Worm (Caenorhabditis elegans): Measurements from ENCODE around the gene T25B2.2.

T25B2.2 gene

DNA sequence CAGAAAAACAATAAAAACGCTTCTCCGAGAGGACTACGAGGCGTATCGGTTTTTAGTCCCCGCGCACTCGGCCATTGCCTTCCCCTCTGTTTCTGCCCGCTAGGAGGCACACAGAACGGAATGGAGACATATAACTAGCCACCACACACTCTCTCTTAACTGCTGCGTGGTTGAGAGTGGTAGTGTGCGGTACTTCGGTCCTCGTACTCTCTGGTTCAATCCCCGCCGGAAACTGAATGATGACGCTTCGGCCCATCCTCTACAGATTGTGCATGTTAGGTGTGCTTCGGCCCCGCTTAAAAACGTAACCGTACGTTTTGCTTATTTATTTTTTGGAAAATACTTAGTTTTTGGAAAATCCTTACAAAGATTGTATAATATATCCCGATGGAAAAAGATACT lies 38.2 kb downstream of the T25B2.2 start, which contains the start of gene T13C5.6 (continued):
- peak; percentile 75; the same call in 1 of the 2 replicates for TF ChIP-seq C06A6.2 (GFP tag; conservative IDR thresholded peaks at IDR 0.05)
- TF ChIP-seq D2030.7 (GFP tag; IDR thresholded peaks at IDR 0.05), result peak; percentile 43; the same call in 1 of the 2 replicates
- TF ChIP-seq tbp1 (GFP tag; optimal IDR thresholded peaks at IDR 0.05), result peak; percentile 92
- peak; percentile 79 for TF ChIP-seq nhr-179 (tag; optimal IDR thresholded peaks at IDR 0.05)
- TF ChIP-seq T26A5.8 (tag; optimal IDR thresholded peaks at IDR 0.05), result no peak
- peak; percentile 89 for TF ChIP-seq rcor-1 (GFP tag; IDR thresholded peaks at IDR 0.05)
- peak; percentile 93 for TF ChIP-seq chd-7 (tag; optimal IDR thresholded peaks at IDR 0.05)
- TF ChIP-seq let-526 (GFP tag; IDR thresholded peaks at IDR 0.05), result peak; percentile 87; the same call in 1 of the 2 replicates
- TF ChIP-seq F22D6.2 (tag; optimal IDR thresholded peaks at IDR 0.05), result peak; percentile 83
- peak; percentile 68 for TF ChIP-seq mxl-1 (tag; optimal IDR thresholded peaks at IDR 0.05)
- TF ChIP-seq B0035.1 (tag; optimal IDR thresholded peaks at IDR 0.05), result peak; percentile 88
- TF ChIP-seq ztf-3 (GFP tag; optimal IDR thresholded peaks at IDR 0.05), result peak; percentile 33
- peak; percentile 70 for TF ChIP-seq mel-28 (tag; optimal IDR thresholded peaks at IDR 0.05; ENCODE audit: borderline replicate concordance)
- TF ChIP-seq madf-3 (GFP tag; IDR thresholded peaks at IDR 0.05), result no peak
- TF ChIP-seq ceh-100 (GFP tag; IDR thresholded peaks at IDR 0.05), result peak; percentile 48; the same call in 1 of the 2 replicates
- no peak for TF ChIP-seq efl-1 (GFP tag; optimal IDR thresholded peaks at IDR 0.05)
- TF ChIP-seq ZK185.1 (tag; optimal IDR thresholded peaks at IDR 0.05; ENCODE audit: poor library complexity, severe bottlenecking), result peak; percentile 97
- TF ChIP-seq gei-17 (GFP tag; optimal IDR thresholded peaks at IDR 0.05), result peak; percentile 87
- no peak for TF ChIP-seq ceh-58 (GFP tag; IDR thresholded peaks at IDR 0.05)
- TF ChIP-seq hmg-20 (GFP tag; IDR thresholded peaks at IDR 0.05), result peak; percentile 85
- TF ChIP-seq ama-1 (optimal IDR thresholded peaks at IDR 0.05), result no peak
- TF ChIP-seq ama-1 (GFP tag; optimal IDR thresholded peaks at IDR 0.05), result peak in 1 of 2 experiments; percentile 85
- TF ChIP-seq egl-44 (GFP tag; IDR thresholded peaks at IDR 0.05), result peak; percentile 88
- TF ChIP-seq sea-2 (GFP tag; IDR thresholded peaks at IDR 0.05), result no peak
- TF ChIP-seq atf-7 (tag; optimal IDR thresholded peaks at IDR 0.05), result peak; percentile 87
- TF ChIP-seq pbrm-1 (GFP tag; IDR thresholded peaks at IDR 0.05), result peak; percentile 81
- TF ChIP-seq bed-2 (GFP tag; IDR thresholded peaks at IDR 0.05), result peak; percentile 76; the same call in 1 of the 2 replicates
- TF ChIP-seq lsy-27 (tag; optimal IDR thresholded peaks at IDR 0.05; ENCODE audit: borderline replicate concordance, insufficient read depth), result peak; percentile 30
- TF ChIP-seq ets-4 (GFP tag; optimal IDR thresholded peaks at IDR 0.05), result peak; percentile 90
- no peak for TF ChIP-seq unc-62 (GFP tag; optimal IDR thresholded peaks at IDR 0.05)
- 0 out of 2 replicates have a peak, but pooled peaks have one; percentile 66 for TF ChIP-seq F37B4.10 (GFP tag; IDR thresholded peaks at IDR 0.05)
- TF ChIP-seq rpc-1 (optimal IDR thresholded peaks at IDR 0.05), result peak; percentile 91
- peak; percentile 70 for TF ChIP-seq rpc-1 (tag; optimal IDR thresholded peaks at IDR 0.05)
- TF ChIP-seq tbx-9 (tag; optimal IDR thresholded peaks at IDR 0.05; ENCODE audit: borderline replicate concordance), result peak; percentile 74
- peak; percentile 85; the same call in 1 of the 2 replicates for TF ChIP-seq B0336.3 (GFP tag; IDR thresholded peaks at IDR 0.05)
- TF ChIP-seq akir-1 (GFP tag; optimal IDR thresholded peaks at IDR 0.05), result peak; percentile 79
- peak; percentile 46 for TF ChIP-seq ztf-22 (GFP tag; optimal IDR thresholded peaks at IDR 0.05)
- peak; percentile 89 for TF ChIP-seq zfh-2 (GFP tag; conservative IDR thresholded peaks at IDR 0.05)
- 0 out of 2 replicates have a peak, but pooled peaks have one; percentile 58 for TF ChIP-seq ztf-6 (GFP tag; IDR thresholded peaks at IDR 0.05)
- peak; percentile 2 for TF ChIP-seq dpff-1 (tag; optimal IDR thresholded peaks at IDR 0.05)
- peak; percentile 82 for TF ChIP-seq nhr-80 (tag; optimal IDR thresholded peaks at IDR 0.05)
- peak; percentile 80 to 84 for TF ChIP-seq let-607 (tag; optimal IDR thresholded peaks at IDR 0.05)
- peak; percentile 89 for TF ChIP-seq attf-5 (GFP tag; optimal IDR thresholded peaks at IDR 0.05)
- TF ChIP-seq nhr-120 (GFP tag; IDR thresholded peaks at IDR 0.05), result peak; percentile 72; the same call in 1 of the 2 replicates
- TF ChIP-seq ztf-25 (GFP tag; IDR thresholded peaks at IDR 0.05), result peak; percentile 87
- peak; percentile 78 to 93 for TF ChIP-seq rec-8 (tag; optimal IDR thresholded peaks at IDR 0.05)
- peak; percentile 61 for TF ChIP-seq sdz-38 (tag; optimal IDR thresholded peaks at IDR 0.05)
- peak in 1 of 3 experiments; percentile 58 for TF ChIP-seq lin-35 (GFP tag; optimal IDR thresholded peaks at IDR 0.05)
- peak; percentile 72; the same call in 1 of the 2 replicates for TF ChIP-seq Y53G8AR.9 (GFP tag; conservative IDR thresholded peaks at IDR 0.05)

Data from whole organism, young adult.